Fruit fly (Drosophila melanogaster) whole organism: Measurements from ENCODE around the gene Ptx1.

Experiments used
- CG8478 ChIP-seq: fragments of >200 bp; optimal IDR thresholded peaks from 2 replicates; lab custom pipeline; 2018; ENCODE audit warnings: inconsistent platforms
- Dll ChIP-seq: fragments of >200 bp; optimal IDR thresholded peaks from 2 replicates; lab custom pipeline; 2017
- EcR ChIP-seq, 2 experiments: fragments of >200 bp; optimal IDR thresholded peaks; 2 replicates each; lab custom pipeline; 2017; ENCODE audit warnings: missing biosample characterization in 2 of 2, missing genetic modification characterization in 2 of 2, missing genetic modification reagents in 2 of 2
- pan ChIP-seq: fragments of >200 bp; optimal IDR thresholded peaks from 2 replicates; lab custom pipeline; 2017
- psq ChIP-seq: fragments of >200 bp; optimal IDR thresholded peaks from 2 replicates; lab custom pipeline; 2017
- usp ChIP-seq: fragments of >200 bp; optimal IDR thresholded peaks from 2 replicates; lab custom pipeline; 2017; ENCODE audit warnings: missing biosample characterization, missing genetic modification characterization, mixed read lengths

The Ptx1 gene

dm6 chr3R:30880894-30881293 lies 31.7 kb upstream of the Ptx1 start, which contains the start of gene CG12071:
TSS of gene CG12071 (minus strand) at chr3R:30881027.
- TF ChIP-seq pan (lab: Kevin White, UChicago), result no peak
- no peak for TF ChIP-seq CG8478 (lab: Kevin White, UChicago)
- no peak for TF ChIP-seq Dll
- TF ChIP-seq usp, result no peak
- no peak for TF ChIP-seq EcR (GFP tag; optimal IDR thresholded peaks at IDR 0.05; lab: Kevin White, UChicago)
- TF ChIP-seq psq (lab: Kevin White, UChicago), result no peak

dm6 chr3R:30883403-30883802 lies 29.2 kb upstream of the Ptx1 start, which contains the start of gene CG15547:
TSS of gene CG15547 (minus strand) at chr3R:30883503.
- TF ChIP-seq pan (lab: Kevin White, UChicago) (no peak), usp (no peak), EcR (GFP tag; optimal IDR thresholded peaks at IDR 0.05; lab: Kevin White, UChicago) (no peak), Dll (no peak), CG8478 (lab: Kevin White, UChicago) (no peak), psq (lab: Kevin White, UChicago) (no peak)

- TF ChIP-seq psq (lab: Kevin White, UChicago) (no peak), EcR (GFP tag; optimal IDR thresholded peaks at IDR 0.05; lab: Kevin White, UChicago) (no peak), usp (no peak)
Measured at dm6 chr3R:30886850-30887249, 25.7 kb upstream of the Ptx1 start.

dm6 chr3R:30887302-30887701 lies 25.3 kb upstream of the Ptx1 start:
- TF ChIP-seq Dll (no peak), psq (lab: Kevin White, UChicago) (no peak), usp (no peak), CG8478 (lab: Kevin White, UChicago) (no peak), pan (lab: Kevin White, UChicago) (no peak), EcR (GFP tag; optimal IDR thresholded peaks at IDR 0.05; lab: Kevin White, UChicago) (no peak)

- TF ChIP-seq psq (lab: Kevin White, UChicago), result peak; percentile 25
- no peak for TF ChIP-seq usp
Measured at dm6 chr3R:30887711-30888549, 24.6 kb upstream of the Ptx1 start.

- TF ChIP-seq EcR (GFP tag; optimal IDR thresholded peaks at IDR 0.05; lab: Kevin White, UChicago) (no peak), pan (lab: Kevin White, UChicago) (no peak), psq (lab: Kevin White, UChicago) (no peak), Dll (no peak), CG8478 (lab: Kevin White, UChicago) (no peak), usp (no peak)
Measured at dm6 chr3R:30888550-30889259, 23.8 kb upstream of the Ptx1 start, which contains the start of gene Sap-r. TSS of gene Sap-r (minus strand) at chr3R:30889062.

dm6 chr3R:30890045-30890444 lies 22.5 kb upstream of the Ptx1 start:
- TF ChIP-seq psq (lab: Kevin White, UChicago), result no peak
- TF ChIP-seq EcR (GFP tag; optimal IDR thresholded peaks at IDR 0.05; lab: Kevin White, UChicago), result no peak
- no peak for TF ChIP-seq usp
- TF ChIP-seq CG8478 (lab: Kevin White, UChicago), result no peak
- TF ChIP-seq pan (lab: Kevin White, UChicago), result no peak
- no peak for TF ChIP-seq Dll

- TF ChIP-seq Dll, result no peak
- no peak for TF ChIP-seq psq (lab: Kevin White, UChicago)
- TF ChIP-seq CG8478 (lab: Kevin White, UChicago), result no peak
- no peak for TF ChIP-seq EcR (GFP tag; optimal IDR thresholded peaks at IDR 0.05; lab: Kevin White, UChicago)
- no peak for TF ChIP-seq usp
- no peak for TF ChIP-seq pan (lab: Kevin White, UChicago)
Measured at dm6 chr3R:30893738-30894137, 18.8 kb upstream of the Ptx1 start, which contains the start of gene Cyp4c3. TSS of gene Cyp4c3 (plus strand) at chr3R:30894038.

- TF ChIP-seq Dll (no peak), CG8478 (lab: Kevin White, UChicago) (no peak), EcR (GFP tag; optimal IDR thresholded peaks at IDR 0.05; lab: Kevin White, UChicago) (no peak), usp (no peak), pan (lab: Kevin White, UChicago) (no peak), psq (lab: Kevin White, UChicago) (no peak)
Measured at dm6 chr3R:30902061-30902460, 10.5 kb upstream of the Ptx1 start, which contains the start of gene CG33483. TSS of gene CG33483 (minus strand) at chr3R:30902161.

- no peak for TF ChIP-seq Dll
- no peak for TF ChIP-seq psq (lab: Kevin White, UChicago)
- no peak for TF ChIP-seq pan (lab: Kevin White, UChicago)
- no peak for TF ChIP-seq EcR (GFP tag; optimal IDR thresholded peaks at IDR 0.05; lab: Kevin White, UChicago)
- TF ChIP-seq usp, result no peak
- no peak for TF ChIP-seq CG8478 (lab: Kevin White, UChicago)
Measured at dm6 chr3R:30903994-30904393, 8.6 kb upstream of the Ptx1 start.

- TF ChIP-seq psq (lab: Kevin White, UChicago) (no peak), CG8478 (lab: Kevin White, UChicago) (no peak)
Measured at dm6 chr3R:30909032-30909431, 3.5 kb upstream of the Ptx1 start.

- no peak for TF ChIP-seq Dll
- TF ChIP-seq EcR (GFP tag; optimal IDR thresholded peaks at IDR 0.05; lab: Kevin White, UChicago), result no peak
- TF ChIP-seq pan (lab: Kevin White, UChicago), result no peak
Measured at dm6 chr3R:30909840-30910239, 2.7 kb upstream of the Ptx1 start.
